Worm (Caenorhabditis elegans): ENCODE results near the gene wdr-37.

The wdr-37 gene

ce11 chrIII:5601999-5602398 is 2.1 kb upstream of the wdr-37 start:
- TF ChIP-seq zip-8 (tag; optimal IDR thresholded peaks at IDR 0.05) (no peak), nhr-12 (tag; optimal IDR thresholded peaks at IDR 0.05) (no peak), ceh-43 (GFP tag; optimal IDR thresholded peaks at IDR 0.05) (peak; percentile 89), mab-5 (tag; optimal IDR thresholded peaks at IDR 0.05) (no peak), tbx-8 (GFP tag; optimal IDR thresholded peaks at IDR 0.05) (peak; percentile 96), lin-13 (tag; optimal IDR thresholded peaks at IDR 0.05) (peak; percentile 87), mls-2 (tag; optimal IDR thresholded peaks at IDR 0.05) (peak; percentile 97), lin-32 (GFP tag; optimal IDR thresholded peaks at IDR 0.05) (peak; percentile 94), drap-1 (GFP tag; optimal IDR thresholded peaks at IDR 0.05) (peak; percentile 97), ztf-11 (tag; optimal IDR thresholded peaks at IDR 0.05) (peak; percentile 70), unc-39 (tag; optimal IDR thresholded peaks at IDR 0.05) (peak; percentile 70), flh-1 (GFP tag; optimal IDR thresholded peaks at IDR 0.05) (peak; percentile 92), nhr-237 (tag; optimal IDR thresholded peaks at IDR 0.05) (peak; percentile 12), ham-2 (GFP tag; optimal IDR thresholded peaks at IDR 0.05) (peak; percentile 94), nhr-2 (tag; optimal IDR thresholded peaks at IDR 0.05) (no peak), nhr-28 (tag; optimal IDR thresholded peaks at IDR 0.05) (peak; percentile 70), mep-1 (tag; optimal IDR thresholded peaks at IDR 0.05) (peak; percentile 47), hlh-1 (tag; optimal IDR thresholded peaks at IDR 0.05) (peak; percentile 70), bed-3 (GFP tag; optimal IDR thresholded peaks at IDR 0.05) (peak; percentile 86), pha-4 (tag; optimal IDR thresholded peaks at IDR 0.05) (peak; percentile 95), ceh-39 (tag; optimal IDR thresholded peaks at IDR 0.05) (no peak), ces-1 (GFP tag; optimal IDR thresholded peaks at IDR 0.05) (no peak), nhr-76 (tag; optimal IDR thresholded peaks at IDR 0.05) (peak; percentile 47), unc-62 (GFP tag; optimal IDR thresholded peaks at IDR 0.05) (peak; percentile 30), blmp-1 (tag; optimal IDR thresholded peaks at IDR 0.05) (no peak), snpc-4 (tag; optimal IDR thresholded peaks at IDR 0.05) (no peak), unc-120 (tag; optimal IDR thresholded peaks at IDR 0.05; ENCODE audit: poor library complexity, severe bottlenecking) (peak; percentile 84), lsy-2 (tag; optimal IDR thresholded peaks at IDR 0.05) (peak; percentile 42), cnd-1 (tag; optimal IDR thresholded peaks at IDR 0.05) (peak; percentile 97), sptf-1 (tag; optimal IDR thresholded peaks at IDR 0.05) (peak; percentile 96), elt-3 (tag; optimal IDR thresholded peaks at IDR 0.05) (no peak), elt-1 (tag; optimal IDR thresholded peaks at IDR 0.05; ENCODE audit: borderline replicate concordance, insufficient read depth) (no peak), M03D4.4 (tag; optimal IDR thresholded peaks at IDR 0.05) (peak; percentile 97), ceh-83 (GFP tag; optimal IDR thresholded peaks at IDR 0.05) (peak; percentile 98), sem-2 (GFP tag; optimal IDR thresholded peaks at IDR 0.05) (peak; percentile 96)

DNA sequence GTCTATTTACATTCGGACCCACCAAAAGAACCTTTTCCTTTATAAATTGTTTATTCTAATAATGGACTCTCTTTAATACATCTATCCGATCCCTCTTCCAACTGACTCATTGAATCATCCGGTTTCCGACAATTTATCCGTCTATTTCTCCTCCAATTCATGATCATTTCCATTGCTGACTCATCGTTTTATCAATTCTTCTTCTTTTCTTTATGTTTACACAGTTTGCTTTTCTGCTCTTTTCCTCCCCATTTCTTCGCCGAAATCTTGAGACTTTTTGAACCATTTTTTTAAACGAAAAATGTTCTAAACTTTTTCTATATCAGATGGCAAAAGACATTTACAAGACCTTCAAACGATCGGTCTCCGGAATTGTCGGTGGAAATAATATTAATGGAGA is 4.4 kb downstream of the wdr-37 start, which contains the start of gene ced-6:
ced-6 (plus strand) TSS at position 327 of the 400 bp plus-strand sequence.
- TF ChIP-seq lin-32 (GFP tag; optimal IDR thresholded peaks at IDR 0.05) (no peak), elt-1 (tag; optimal IDR thresholded peaks at IDR 0.05; ENCODE audit: borderline replicate concordance, insufficient read depth) (no peak), ceh-39 (tag; optimal IDR thresholded peaks at IDR 0.05) (no peak), elt-3 (tag; optimal IDR thresholded peaks at IDR 0.05) (no peak), unc-39 (tag; optimal IDR thresholded peaks at IDR 0.05) (no peak), ces-1 (GFP tag; optimal IDR thresholded peaks at IDR 0.05) (no peak), sptf-1 (tag; optimal IDR thresholded peaks at IDR 0.05) (no peak), mab-5 (tag; optimal IDR thresholded peaks at IDR 0.05) (no peak), mls-2 (tag; optimal IDR thresholded peaks at IDR 0.05) (no peak), nhr-237 (tag; optimal IDR thresholded peaks at IDR 0.05) (no peak), cnd-1 (tag; optimal IDR thresholded peaks at IDR 0.05) (no peak), nhr-76 (tag; optimal IDR thresholded peaks at IDR 0.05) (no peak), flh-1 (GFP tag; optimal IDR thresholded peaks at IDR 0.05) (no peak), nhr-12 (tag; optimal IDR thresholded peaks at IDR 0.05) (no peak), nhr-28 (tag; optimal IDR thresholded peaks at IDR 0.05) (no peak)

- TF ChIP-seq sem-2 (GFP tag; optimal IDR thresholded peaks at IDR 0.05) (no peak), M03D4.4 (tag; optimal IDR thresholded peaks at IDR 0.05) (no peak), drap-1 (GFP tag; optimal IDR thresholded peaks at IDR 0.05) (no peak), ceh-83 (GFP tag; optimal IDR thresholded peaks at IDR 0.05) (no peak), nhr-2 (tag; optimal IDR thresholded peaks at IDR 0.05) (peak; percentile 38), ceh-43 (GFP tag; optimal IDR thresholded peaks at IDR 0.05) (no peak), ztf-11 (tag; optimal IDR thresholded peaks at IDR 0.05) (no peak), mep-1 (tag; optimal IDR thresholded peaks at IDR 0.05) (no peak), flh-1 (GFP tag; optimal IDR thresholded peaks at IDR 0.05) (no peak), tbx-8 (GFP tag; optimal IDR thresholded peaks at IDR 0.05) (no peak), nhr-12 (tag; optimal IDR thresholded peaks at IDR 0.05) (no peak), lin-32 (GFP tag; optimal IDR thresholded peaks at IDR 0.05) (no peak), ham-2 (GFP tag; optimal IDR thresholded peaks at IDR 0.05) (peak; percentile 48), nhr-237 (tag; optimal IDR thresholded peaks at IDR 0.05) (no peak)
Observed at ce11 chrIII:5594350-5594749, 5.5 kb downstream of the wdr-37 start.

Data from whole organism, mixed stage, embryonic.